Worm (Caenorhabditis elegans): ENCODE measurements around the gene C32H11.3.

ce11 chrIV:12921027-12921426 is 2.7 kb downstream of the C32H11.3 start, which contains the start of gene C32H11.4:
- TF ChIP-seq K02D7.2 (tag; optimal IDR thresholded peaks at IDR 0.05) (no peak), nhr-11 (tag; optimal IDR thresholded peaks at IDR 0.05) (no peak), hlh-8 (tag; optimal IDR thresholded peaks at IDR 0.05) (no peak), hlh-30 (tag; optimal IDR thresholded peaks at IDR 0.05; ENCODE audit: insufficient read depth) (no peak), sox-2 (GFP tag; IDR thresholded peaks at IDR 0.05) (no peak), dmd-4 (tag; optimal IDR thresholded peaks at IDR 0.05; ENCODE audit: borderline replicate concordance) (no peak), pax-1 (tag; optimal IDR thresholded peaks at IDR 0.05) (no peak), nfya-1 (tag; optimal IDR thresholded peaks at IDR 0.05) (no peak), ceh-6 (GFP tag; optimal IDR thresholded peaks at IDR 0.05) (no peak), ceh-48 (tag; optimal IDR thresholded peaks at IDR 0.05) (no peak), pha-2 (tag; optimal IDR thresholded peaks at IDR 0.05) (no peak), dve-1 (tag; optimal IDR thresholded peaks at IDR 0.05) (no peak), ets-4 (tag; optimal IDR thresholded peaks at IDR 0.05) (no peak)
